Worm (Caenorhabditis elegans) whole organism, L4/young adult: ENCODE data around the gene F31D5.6.

Source experiments
- W03F9.2 ChIP-seq: fragments of 150-350 bp; optimal IDR thresholded peaks from 2 replicates; lab custom pipeline; 2014; ENCODE audit warnings: missing biosample characterization, missing genetic modification characterization
- dao-5 ChIP-seq: sonication (generic microtip); optimal IDR thresholded peaks from 2 replicates; lab custom pipeline; 2016; ENCODE audit warnings: missing genotype, missing genetic modification characterization, moderate library complexity, missing compliant biosample characterization
- him-1 ChIP-seq: sonication (generic microtip); optimal IDR thresholded peaks from 2 replicates; lab custom pipeline; 2016; ENCODE audit warnings: missing genotype, missing genetic modification reagents, missing genetic modification characterization, missing compliant biosample characterization

- TF ChIP-seq him-1 (tag; lab: Kevin White, UChicago) (no peak), W03F9.2 (no peak), dao-5 (no peak)
Measured at ce11 chrII:4235959-4236358, 26.5 kb downstream of the F31D5.6 start, which contains the start of gene fbxc-43.
